Worm (Caenorhabditis elegans) whole organism, early embryonic: ENCODE measurements around the gene K07C11.10.

Experiments used
- B0310.2 ChIP-seq: sonication (generic microtip); optimal IDR thresholded peaks from 2 replicates; lab custom pipeline; 2016; ENCODE audit warnings: mild to moderate bottlenecking, missing genetic modification characterization, missing compliant biosample characterization
- F13C5.2 ChIP-seq: sonication (generic microtip); optimal IDR thresholded peaks from 2 replicates; lab custom pipeline; 2017; ENCODE audit warnings: mild to moderate bottlenecking, missing genetic modification characterization, inconsistent platforms, missing compliant biosample characterization
- aly-1 ChIP-seq: sonication (generic microtip); optimal IDR thresholded peaks from 2 replicates; lab custom pipeline; 2016; ENCODE audit warnings: missing genetic modification characterization, missing compliant biosample characterization
- ama-1 ChIP-seq: fragments of 150-350 bp; optimal IDR thresholded peaks from 2 replicates; lab custom pipeline; 2014
- ceh-13 ChIP-seq: fragments of 200-800 bp; sonication (Bioruptor generic); optimal IDR thresholded peaks from 2 replicates; lab custom pipeline; 2018; ENCODE audit warnings: mild to moderate bottlenecking, missing genetic modification characterization, missing compliant biosample characterization
- ceh-36 ChIP-seq: sonication (generic microtip); optimal IDR thresholded peaks from 2 replicates; lab custom pipeline; 2016; ENCODE audit warnings: missing genetic modification characterization, inconsistent platforms, missing compliant biosample characterization
- ets-7 ChIP-seq: sonication (generic microtip); optimal IDR thresholded peaks from 2 replicates; lab custom pipeline; 2016; ENCODE audit warnings: missing genotype, missing genetic modification characterization, missing compliant biosample characterization
- flt-1 ChIP-seq: fragments of 200-800 bp; sonication (Bioruptor generic); IDR thresholded peaks from 2 replicates; pipeline ENCODE4 v1.3.6; 2022; ENCODE audit warnings: missing genetic modification characterization, missing compliant biosample characterization
- hmbx-1 ChIP-seq: sonication (generic microtip); optimal IDR thresholded peaks from 2 replicates; lab custom pipeline; 2016; ENCODE audit warnings: mild to moderate bottlenecking, missing genetic modification characterization, missing compliant biosample characterization
- hmg-4 ChIP-seq: fragments of 200-800 bp; sonication (Bioruptor generic); optimal IDR thresholded peaks from 2 replicates; lab custom pipeline; 2018; ENCODE audit warnings: mild to moderate bottlenecking, missing genetic modification characterization, missing compliant biosample characterization
- hnd-1 ChIP-seq: sonication (generic microtip); optimal IDR thresholded peaks from 2 replicates; lab custom pipeline; 2016; ENCODE audit warnings: missing genetic modification characterization, missing compliant biosample characterization
- pes-1 ChIP-seq: fragments of 200-800 bp; sonication (Bioruptor generic); IDR thresholded peaks from 2 replicates; pipeline ENCODE4 v1.3.6; 2022; ENCODE audit warnings: missing genetic modification reagents, missing genetic modification characterization, missing compliant biosample characterization
- scrt-1 ChIP-seq: fragments of 200-800 bp; sonication (Bioruptor generic); IDR thresholded peaks from 2 replicates; pipeline ENCODE4 v1.3.6; 2022; ENCODE audit warnings: missing genetic modification characterization, missing compliant biosample characterization
- sea-1 ChIP-seq: fragments of 200-800 bp; sonication (Bioruptor generic); conservative IDR thresholded peaks from 2 replicates; pipeline ENCODE4 v1.3.6; 2022; ENCODE audit warnings: missing genetic modification characterization, missing compliant biosample characterization
- tbx-11 ChIP-seq: fragments of 200-800 bp; sonication (Bioruptor generic); IDR thresholded peaks from 2 replicates; pipeline ENCODE4 v1.3.6; 2022; ENCODE audit warnings: missing genetic modification characterization, missing compliant biosample characterization
- tbx-37 ChIP-seq: fragments of 200-800 bp; sonication (Bioruptor generic); conservative IDR thresholded peaks from 2 replicates; pipeline ENCODE4 v1.3.6; 2022; ENCODE audit warnings: missing genetic modification reagents, missing genetic modification characterization, missing compliant biosample characterization
- tra-4 ChIP-seq: sonication (generic microtip); optimal IDR thresholded peaks from 2 replicates; lab custom pipeline; 2017; ENCODE audit warnings: missing genetic modification characterization, missing compliant biosample characterization

Gene K07C11.10

ce11 chrV:8206931-8207330 is 19.8 kb downstream of the K07C11.10 start, which contains the start of gene timp-1:
Gene timp-1, plus strand, starts transcription at chrV:8207235.
- TF ChIP-seq hmbx-1 (tag; lab: Kevin White, UChicago) (no peak), F13C5.2 (tag; lab: Kevin White, UChicago) (no peak), hnd-1 (no peak), tra-4 (no peak)

- TF ChIP-seq ceh-13 (GFP tag; lab: Kevin White, UChicago) = no peak
- TF ChIP-seq aly-1 = no peak
- TF ChIP-seq ets-7 (tag; lab: Kevin White, UChicago) = no peak
- TF ChIP-seq ama-1 (lab: Kevin White, UChicago) = no peak
- TF ChIP-seq B0310.2 (tag; lab: Kevin White, UChicago) = no peak
- no peak for TF ChIP-seq sea-1 (GFP tag; lab: Robert Waterston, UW)
- TF ChIP-seq hnd-1 = no peak
- TF ChIP-seq ceh-36 (tag; lab: Kevin White, UChicago) = no peak
- TF ChIP-seq hmg-4 (GFP tag; lab: Kevin White, UChicago) = no peak
- no peak for TF ChIP-seq hmbx-1 (tag; lab: Kevin White, UChicago)
- no peak for TF ChIP-seq tra-4
- no peak for TF ChIP-seq pes-1 (GFP tag; lab: Robert Waterston, UW)
- TF ChIP-seq tbx-11 (GFP tag; lab: Robert Waterston, UW) = no peak
- no peak for TF ChIP-seq scrt-1
- TF ChIP-seq tbx-37 (GFP tag; lab: Robert Waterston, UW) = no peak
Measured at ce11 chrV:8203085-8203643, 23.5 kb downstream of the K07C11.10 start, which contains the start of gene cest-17. Gene cest-17, plus strand, starts transcription at chrV:8203332.

ce11 chrV:8201229-8201858 is 25.4 kb downstream of the K07C11.10 start, which contains the start of gene cri-2:
Gene cri-2, plus strand, starts transcription at chrV:8201808.
- no peak for TF ChIP-seq ceh-13 (GFP tag; lab: Kevin White, UChicago)
- no peak for TF ChIP-seq tra-4
- no peak for TF ChIP-seq ets-7 (tag; lab: Kevin White, UChicago)
- TF ChIP-seq ama-1 (lab: Kevin White, UChicago) = no peak

ce11 chrV:8198994-8199393 is 27.7 kb downstream of the K07C11.10 start, which contains the start of gene F20D6.11:
Gene F20D6.11, minus strand, starts transcription at chrV:8199094.
- TF ChIP-seq aly-1 (no peak), scrt-1 (no peak), ceh-36 (tag; lab: Kevin White, UChicago) (no peak), tbx-37 (GFP tag; lab: Robert Waterston, UW) (no peak), B0310.2 (tag; lab: Kevin White, UChicago) (no peak), hmg-4 (GFP tag; lab: Kevin White, UChicago) (no peak), hmbx-1 (tag; lab: Kevin White, UChicago) (no peak), pes-1 (GFP tag; lab: Robert Waterston, UW) (no peak), hnd-1 (no peak), tra-4 (no peak), ceh-13 (GFP tag; lab: Kevin White, UChicago) (no peak), ama-1 (lab: Kevin White, UChicago) (no peak), sea-1 (GFP tag; lab: Robert Waterston, UW) (no peak), flt-1 (GFP tag; lab: Robert Waterston, UW) (no peak), F13C5.2 (tag; lab: Kevin White, UChicago) (no peak), tbx-11 (GFP tag; lab: Robert Waterston, UW) (no peak), ets-7 (tag; lab: Kevin White, UChicago) (no peak)

ce11 chrV:8196993-8197392 is 29.7 kb downstream of the K07C11.10 start:
- TF ChIP-seq B0310.2 (tag; lab: Kevin White, UChicago) (no peak), ceh-13 (GFP tag; lab: Kevin White, UChicago) (no peak), ets-7 (tag; lab: Kevin White, UChicago) (no peak), sea-1 (GFP tag; lab: Robert Waterston, UW) (no peak), scrt-1 (no peak), F13C5.2 (tag; lab: Kevin White, UChicago) (no peak), ama-1 (lab: Kevin White, UChicago) (no peak), pes-1 (GFP tag; lab: Robert Waterston, UW) (no peak), tbx-11 (GFP tag; lab: Robert Waterston, UW) (no peak), hnd-1 (no peak), hmbx-1 (tag; lab: Kevin White, UChicago) (no peak), tbx-37 (GFP tag; lab: Robert Waterston, UW) (no peak)

ce11 chrV:8195889-8196418 is 30.8 kb downstream of the K07C11.10 start, which contains the start of gene F20D6.10:
Gene F20D6.10, minus strand, starts transcription at chrV:8195939.
- TF ChIP-seq ceh-13 (GFP tag; lab: Kevin White, UChicago) (no peak), ama-1 (lab: Kevin White, UChicago) (no peak), hmbx-1 (tag; lab: Kevin White, UChicago) (no peak), tbx-11 (GFP tag; lab: Robert Waterston, UW) (no peak), hmg-4 (GFP tag; lab: Kevin White, UChicago) (no peak), B0310.2 (tag; lab: Kevin White, UChicago) (no peak)

ce11 chrV:8190430-8190829 is 36.3 kb downstream of the K07C11.10 start, which contains the start of gene F20D6.1:
Gene F20D6.1, plus strand, starts transcription at chrV:8190730.
- no peak for TF ChIP-seq ceh-13 (GFP tag; lab: Kevin White, UChicago)
- TF ChIP-seq aly-1 = no peak
- no peak for TF ChIP-seq flt-1 (GFP tag; lab: Robert Waterston, UW)
- no peak for TF ChIP-seq hmbx-1 (tag; lab: Kevin White, UChicago)
- TF ChIP-seq sea-1 (GFP tag; lab: Robert Waterston, UW) = no peak
- no peak for TF ChIP-seq F13C5.2 (tag; lab: Kevin White, UChicago)
- TF ChIP-seq scrt-1 = no peak
- no peak for TF ChIP-seq tra-4
